Fruit fly (Drosophila melanogaster): Measurements from ENCODE around the gene CG42354.

The CG42354 gene

dm6 chrX:16072193-16072592, 32.6 kb downstream of the CG42354 start:
- TF ChIP-seq eve (GFP tag; optimal IDR thresholded peaks at IDR 0.05) = peak in 1 of 2 experiments; percentile 19
- no peak for TF ChIP-seq oc (tag; optimal IDR thresholded peaks at IDR 0.05)
- TF ChIP-seq CG2120 (GFP tag; optimal IDR thresholded peaks at IDR 0.05) = peak; percentile 12
- TF ChIP-seq sc (optimal IDR thresholded peaks at IDR 0.05) = no peak
- TF ChIP-seq sc (GFP tag; optimal IDR thresholded peaks at IDR 0.05) = no peak
- peak; percentile 21 for TF ChIP-seq Ets65A (GFP tag)
- peak; percentile 42 for TF ChIP-seq D19A (tag; optimal IDR thresholded peaks at IDR 0.05)
- peak; percentile 9 for TF ChIP-seq gem (tag; optimal IDR thresholded peaks at IDR 0.05)
- TF ChIP-seq tap (tag; optimal IDR thresholded peaks at IDR 0.05) = no peak
- no peak for TF ChIP-seq CG7271 (tag; optimal IDR thresholded peaks at IDR 0.05)
- peak; percentile 37 for TF ChIP-seq sens (GFP tag)
- no peak for TF ChIP-seq croc (GFP tag; conservative IDR thresholded peaks at IDR 0.05)
- peak; percentile 22 for TF ChIP-seq PHDP (tag; optimal IDR thresholded peaks at IDR 0.05)
- peak; percentile 23 for TF ChIP-seq Med (GFP tag)
- no peak for TF ChIP-seq CG1647 (GFP tag; optimal IDR thresholded peaks at IDR 0.05)
- peak; percentile 16 for TF ChIP-seq cg (GFP tag; optimal IDR thresholded peaks at IDR 0.05)

dm6 chrX:16063414-16063938, 41.3 kb downstream of the CG42354 start, which contains the start of gene dpr18:
Gene dpr18, plus strand, starts transcription at chrX:16063738.
- TF ChIP-seq ken (GFP tag; IDR thresholded peaks at IDR 0.05) (no peak), CG31224 (GFP tag; IDR thresholded peaks at IDR 0.05) (no peak), CG33557 (GFP tag; optimal IDR thresholded peaks at IDR 0.05) (no peak), CG11695 (GFP tag; IDR thresholded peaks at IDR 0.05) (no peak), CG6689 (GFP tag; IDR thresholded peaks at IDR 0.05) (no peak), Sin3A (optimal IDR thresholded peaks at IDR 0.05) (no peak), Opbp (GFP tag; IDR thresholded peaks at IDR 0.05; ENCODE audit: partially characterized antibody) (0 out of 3 replicates have a peak, but pooled peaks have one; percentile 38), CTCF (GFP tag; optimal IDR thresholded peaks at IDR 0.05) (peak; percentile 36), CG30020 (tag; optimal IDR thresholded peaks at IDR 0.05) (no peak), E2f2 (GFP tag; IDR thresholded peaks at IDR 0.05) (no peak), Myb (GFP tag; optimal IDR thresholded peaks at IDR 0.05) (no peak), CG33213 (GFP tag; optimal IDR thresholded peaks at IDR 0.05) (no peak), CG10654 (GFP tag; optimal IDR thresholded peaks at IDR 0.05) (no peak), CG11093 (GFP tag; IDR thresholded peaks at IDR 0.05) (no peak), ems (GFP tag; optimal IDR thresholded peaks at IDR 0.05) (no peak), chinmo (GFP tag; IDR thresholded peaks at IDR 0.05; ENCODE audit: partially characterized antibody) (0 out of 4 replicates have a peak, but pooled peaks have one; percentile 7), CG6683 (GFP tag; optimal IDR thresholded peaks at IDR 0.05) (no peak), dimm (GFP tag; IDR thresholded peaks at IDR 0.05) (no peak), CG18011 (GFP tag; optimal IDR thresholded peaks at IDR 0.05) (no peak), gro (GFP tag; optimal IDR thresholded peaks at IDR 0.05) (no peak), Nf-YA (GFP tag; IDR thresholded peaks at IDR 0.05) (no peak), eyg (GFP tag; optimal IDR thresholded peaks at IDR 0.05) (no peak), Adf1 (GFP tag; IDR thresholded peaks at IDR 0.05) (no peak), Chrac-16 (GFP tag; optimal IDR thresholded peaks at IDR 0.05) (no peak), abd-A (tag; optimal IDR thresholded peaks at IDR 0.05) (peak; percentile 10), mirr (GFP tag; optimal IDR thresholded peaks at IDR 0.05) (no peak), nmo (GFP tag; optimal IDR thresholded peaks at IDR 0.05) (no peak), CG8281 (tag; optimal IDR thresholded peaks at IDR 0.05) (no peak), cg (GFP tag; optimal IDR thresholded peaks at IDR 0.05) (no peak), NFAT (GFP tag; IDR thresholded peaks at IDR 0.05) (no peak), Poxn (GFP tag; IDR thresholded peaks at IDR 0.05) (no peak), CG8478 (optimal IDR thresholded peaks at IDR 0.05) (no peak), bbx (GFP tag; IDR thresholded peaks at IDR 0.05; ENCODE audit: partially characterized antibody) (peak; percentile 25; the same call in 1 of the 2 replicates), Awh (GFP tag; IDR thresholded peaks at IDR 0.05) (no peak), CG3847 (GFP tag; IDR thresholded peaks at IDR 0.05) (no peak), nom (GFP tag; optimal IDR thresholded peaks at IDR 0.05) (peak; percentile 58), insv (GFP tag; optimal IDR thresholded peaks at IDR 0.05) (no peak), ase (GFP tag; IDR thresholded peaks at IDR 0.05) (no peak)
